ENCODE assay signal across 1 fruit fly cellular context in the genomic region with DNA sequence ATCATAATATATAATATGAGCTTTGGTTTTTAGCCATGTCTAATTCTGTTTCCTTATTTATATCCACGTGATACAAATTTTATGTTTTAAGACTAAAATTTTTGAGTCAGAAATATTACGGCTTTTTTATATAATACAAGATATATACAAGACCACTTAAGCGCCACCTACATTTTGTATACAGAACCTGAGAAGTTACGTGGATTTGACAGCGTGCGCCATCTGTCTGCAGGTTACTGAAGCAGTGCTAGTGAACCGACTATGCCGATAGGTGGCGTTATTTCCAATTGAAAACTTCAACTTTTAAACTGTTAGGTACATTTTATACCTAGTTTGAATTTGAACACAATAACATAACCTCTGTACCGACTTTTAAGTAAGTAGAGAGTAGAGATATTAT.
TF ChIP-seq lines count a peak whose summit lies in the region.

No protein-coding gene starts in this region.

TF ChIP-seq in whole organism, embryonic, 481 proteins besides CTCF, POLR2A, EP300 and RAD21 (continued from another document and continues in another):
- TF ChIP-seq sd (tag; optimal IDR thresholded peaks at IDR 0.05; lab: Kevin White, UChicago): no peak
- no peak for TF ChIP-seq bowl (GFP tag; IDR thresholded peaks at IDR 0.05; lab: Robert Waterston, UW)
- TF ChIP-seq CG30403 (GFP tag; optimal IDR thresholded peaks at IDR 0.05; lab: Kevin White, UChicago): peak; percentile 80
- no peak for TF ChIP-seq Dref (GFP tag; IDR thresholded peaks at IDR 0.05; lab: Robert Waterston, UW)
- TF ChIP-seq CG7372 (GFP tag; IDR thresholded peaks at IDR 0.05; lab: Robert Waterston, UW): peak; percentile 62; the same call in 1 of the 2 replicates
- peak in 1 of 3 experiments; percentile 26 for TF ChIP-seq lola (GFP tag; optimal IDR thresholded peaks at IDR 0.05; lab: Kevin White, UChicago)
- peak; percentile 85 for TF ChIP-seq CG9932 (GFP tag; IDR thresholded peaks at IDR 0.05; lab: Robert Waterston, UW)
- peak; percentile 61 for TF ChIP-seq trem (tag; optimal IDR thresholded peaks at IDR 0.05; lab: Kevin White, UChicago)
- peak; percentile 61 for TF ChIP-seq pita (GFP tag; optimal IDR thresholded peaks at IDR 0.05; lab: Kevin White, UChicago)
- TF ChIP-seq croc (GFP tag; conservative IDR thresholded peaks at IDR 0.05; lab: Robert Waterston, UW): peak; percentile 34; the same call in 1 of the 3 replicates
- peak in 1 of 2 experiments; percentile 63 for TF ChIP-seq Hr51 (GFP tag; optimal IDR thresholded peaks at IDR 0.05; lab: Kevin White, UChicago)
- TF ChIP-seq Drgx (GFP tag; IDR thresholded peaks at IDR 0.05; lab: Robert Waterston, UW): no peak
- peak; percentile 74 for TF ChIP-seq CG4820 (GFP tag; optimal IDR thresholded peaks at IDR 0.05; lab: Kevin White, UChicago)
- TF ChIP-seq CG17568 (GFP tag; optimal IDR thresholded peaks at IDR 0.05; lab: Kevin White, UChicago): no peak
- peak; percentile 34 for TF ChIP-seq fu2 (GFP tag; optimal IDR thresholded peaks at IDR 0.05; lab: Kevin White, UChicago)
- TF ChIP-seq CG31365 (tag; optimal IDR thresholded peaks at IDR 0.05; lab: Kevin White, UChicago): peak; percentile 45
- TF ChIP-seq CG14667 (GFP tag; IDR thresholded peaks at IDR 0.05; lab: Robert Waterston, UW): peak; percentile 61
- peak; percentile 61 for TF ChIP-seq CG3847 (GFP tag; IDR thresholded peaks at IDR 0.05; lab: Robert Waterston, UW)
- no peak for TF ChIP-seq CG8359 (GFP tag; optimal IDR thresholded peaks at IDR 0.05; lab: Kevin White, UChicago; ENCODE audit: borderline replicate concordance)
- peak; percentile 32; the same call in 1 of the 2 replicates for TF ChIP-seq ssp (GFP tag; IDR thresholded peaks at IDR 0.05; lab: Robert Waterston, UW)
- peak; percentile 81 for TF ChIP-seq zen (tag; optimal IDR thresholded peaks at IDR 0.05; lab: Kevin White, UChicago)
- no peak; the same call in 2 of the 3 replicates for TF ChIP-seq H15 (GFP tag; IDR thresholded peaks at IDR 0.05; lab: Robert Waterston, UW)
- TF ChIP-seq lab (GFP tag; optimal IDR thresholded peaks at IDR 0.05; lab: Kevin White, UChicago): peak; percentile 34
- TF ChIP-seq wek (GFP tag; optimal IDR thresholded peaks at IDR 0.05; lab: Kevin White, UChicago): no peak
- peak; percentile 43 for TF ChIP-seq CHES-1-like (GFP tag; optimal IDR thresholded peaks at IDR 0.05; lab: Kevin White, UChicago)
- TF ChIP-seq Sry-δ (GFP tag; optimal IDR thresholded peaks at IDR 0.05; lab: Kevin White, UChicago): peak; percentile 33
- TF ChIP-seq seq (GFP tag; IDR thresholded peaks at IDR 0.05; lab: Robert Waterston, UW): 0 out of 2 replicates have a peak, but pooled peaks have one; percentile 19
- peak; percentile 70 for TF ChIP-seq Hmr (GFP tag; optimal IDR thresholded peaks at IDR 0.05; lab: Kevin White, UChicago)
- no peak for TF ChIP-seq hkb (optimal IDR thresholded peaks at IDR 0.05; lab: Kevin White, UChicago)
- peak; percentile 55; the same call in 1 of the 2 replicates for TF ChIP-seq hkb (GFP tag; IDR thresholded peaks at IDR 0.05; lab: Robert Waterston, UW)
- TF ChIP-seq CG16863 (GFP tag; optimal IDR thresholded peaks at IDR 0.05; lab: Kevin White, UChicago): peak; percentile 72
- TF ChIP-seq twi (tag; optimal IDR thresholded peaks at IDR 0.05; lab: Kevin White, UChicago): peak; percentile 59
- peak; percentile 59; the same call in 1 of the 3 replicates for TF ChIP-seq CG7357 (GFP tag; IDR thresholded peaks at IDR 0.05; lab: Robert Waterston, UW)
- no peak for TF ChIP-seq CG7745 (tag; optimal IDR thresholded peaks at IDR 0.05; lab: Kevin White, UChicago)
- TF ChIP-seq CG2116 (GFP tag; optimal IDR thresholded peaks at IDR 0.05; lab: Kevin White, UChicago): no peak
- TF ChIP-seq wdn (GFP tag; IDR thresholded peaks at IDR 0.05; lab: Robert Waterston, UW): no peak
- TF ChIP-seq Rx (GFP tag; IDR thresholded peaks at IDR 0.05; lab: Robert Waterston, UW): 0 out of 2 replicates have a peak, but pooled peaks have one; percentile 12
- TF ChIP-seq h (optimal IDR thresholded peaks at IDR 0.05; lab: Kevin White, UChicago): no peak
- TF ChIP-seq zen2 (GFP tag; IDR thresholded peaks at IDR 0.05; lab: Robert Waterston, UW; ENCODE audit: partially characterized antibody): no peak
- no peak for TF ChIP-seq D19B (GFP tag; optimal IDR thresholded peaks at IDR 0.05; lab: Kevin White, UChicago)
- TF ChIP-seq CG12104 (GFP tag; optimal IDR thresholded peaks at IDR 0.05; lab: Kevin White, UChicago): no peak
- no peak for TF ChIP-seq danr (GFP tag; IDR thresholded peaks at IDR 0.05; lab: Robert Waterston, UW)
- TF ChIP-seq CG2202 (tag; optimal IDR thresholded peaks at IDR 0.05; lab: Kevin White, UChicago): no peak
- TF ChIP-seq Mes4 (GFP tag; optimal IDR thresholded peaks at IDR 0.05; lab: Kevin White, UChicago): peak; percentile 62
- TF ChIP-seq CG4707 (GFP tag; optimal IDR thresholded peaks at IDR 0.05; lab: Kevin White, UChicago): peak; percentile 36
- TF ChIP-seq CG2129 (GFP tag; IDR thresholded peaks at IDR 0.05; lab: Robert Waterston, UW; ENCODE audit: partially characterized antibody): no peak
- peak in 1 of 3 experiments; percentile 16 for TF ChIP-seq Stat92E (GFP tag; optimal IDR thresholded peaks at IDR 0.05; lab: Kevin White, UChicago)
- no peak; the same call in 1 of the 2 replicates for TF ChIP-seq CG6689 (GFP tag; IDR thresholded peaks at IDR 0.05; lab: Robert Waterston, UW)
- peak; percentile 97 for TF ChIP-seq Med (GFP tag; lab: Kevin White, UChicago)
- TF ChIP-seq CG18599 (GFP tag; optimal IDR thresholded peaks at IDR 0.05; lab: Kevin White, UChicago): no peak
- TF ChIP-seq Hr39 (optimal IDR thresholded peaks at IDR 0.05; lab: Kevin White, UChicago): no peak
- no peak for TF ChIP-seq Max (GFP tag; optimal IDR thresholded peaks at IDR 0.05; lab: Kevin White, UChicago)
- peak; percentile 49; the same call in 1 of the 3 replicates for TF ChIP-seq otp (GFP tag; IDR thresholded peaks at IDR 0.05; lab: Robert Waterston, UW)
- TF ChIP-seq CG7987 (GFP tag; optimal IDR thresholded peaks at IDR 0.05; lab: Kevin White, UChicago): peak; percentile 74
- peak; percentile 59 for TF ChIP-seq caup (GFP tag; optimal IDR thresholded peaks at IDR 0.05; lab: Kevin White, UChicago; ENCODE audit: severe bottlenecking)
- peak; percentile 68 for TF ChIP-seq tgo (GFP tag; IDR thresholded peaks at IDR 0.05; lab: Robert Waterston, UW)
- TF ChIP-seq CG11085 (GFP tag; IDR thresholded peaks at IDR 0.05; lab: Robert Waterston, UW): peak; percentile 78
- no peak for TF ChIP-seq sim (GFP tag; IDR thresholded peaks at IDR 0.05; lab: Robert Waterston, UW)
- TF ChIP-seq Sox100B (GFP tag; optimal IDR thresholded peaks at IDR 0.05; lab: Kevin White, UChicago): no peak
- no peak for TF ChIP-seq CG17612 (GFP tag; IDR thresholded peaks at IDR 0.05; lab: Robert Waterston, UW)
- peak; percentile 55; the same call in 1 of the 2 replicates for TF ChIP-seq aop (GFP tag; IDR thresholded peaks at IDR 0.05; lab: Robert Waterston, UW)
- peak; percentile 5 for TF ChIP-seq CG10565 (GFP tag; optimal IDR thresholded peaks at IDR 0.05; lab: Kevin White, UChicago)
- TF ChIP-seq sug (tag; optimal IDR thresholded peaks at IDR 0.05; lab: Kevin White, UChicago): peak; percentile 59
- peak; percentile 83 for TF ChIP-seq CG9817 (tag; optimal IDR thresholded peaks at IDR 0.05; lab: Kevin White, UChicago)
- 0 out of 2 replicates have a peak, but pooled peaks have one; percentile 18 for TF ChIP-seq CG4730 (GFP tag; IDR thresholded peaks at IDR 0.05; lab: Robert Waterston, UW)
- TF ChIP-seq Deaf1 (tag; optimal IDR thresholded peaks at IDR 0.05; lab: Kevin White, UChicago): peak; percentile 21
- TF ChIP-seq inv (GFP tag; IDR thresholded peaks at IDR 0.05; lab: Robert Waterston, UW; ENCODE audit: partially characterized antibody): no peak
- peak; percentile 19 for TF ChIP-seq p53 (GFP tag; optimal IDR thresholded peaks at IDR 0.05; lab: Kevin White, UChicago)
- peak; percentile 57 for TF ChIP-seq CG14710 (tag; optimal IDR thresholded peaks at IDR 0.05; lab: Kevin White, UChicago)
- TF ChIP-seq Ets65A (GFP tag; lab: Kevin White, UChicago): peak; percentile 97
- TF ChIP-seq Dip2 (GFP tag; IDR thresholded peaks at IDR 0.05; lab: Robert Waterston, UW): peak; percentile 91
- TF ChIP-seq CG13424 (tag; optimal IDR thresholded peaks at IDR 0.05; lab: Kevin White, UChicago): peak; percentile 68
- peak; percentile 54 for TF ChIP-seq Fer3 (tag; optimal IDR thresholded peaks at IDR 0.05; lab: Kevin White, UChicago)
- TF ChIP-seq pnt (GFP tag; optimal IDR thresholded peaks at IDR 0.05; lab: Kevin White, UChicago): peak; percentile 70
- TF ChIP-seq CG11695 (GFP tag; IDR thresholded peaks at IDR 0.05; lab: Robert Waterston, UW): no peak
- TF ChIP-seq CG2712 (tag; optimal IDR thresholded peaks at IDR 0.05; lab: Kevin White, UChicago): peak; percentile 79
- no peak for TF ChIP-seq scrt (GFP tag; optimal IDR thresholded peaks at IDR 0.05; lab: Kevin White, UChicago)
- no peak for TF ChIP-seq CG18011 (GFP tag; optimal IDR thresholded peaks at IDR 0.05; lab: Kevin White, UChicago)
- peak; percentile 83 for TF ChIP-seq CG11247 (GFP tag; IDR thresholded peaks at IDR 0.05; lab: Robert Waterston, UW)
- peak; percentile 35; the same call in 1 of the 3 replicates for TF ChIP-seq Opbp (GFP tag; IDR thresholded peaks at IDR 0.05; lab: Robert Waterston, UW; ENCODE audit: partially characterized antibody)
- TF ChIP-seq ara (GFP tag; IDR thresholded peaks at IDR 0.05; lab: Robert Waterston, UW): no peak
- TF ChIP-seq oc (tag; optimal IDR thresholded peaks at IDR 0.05; lab: Kevin White, UChicago): peak; percentile 25
- TF ChIP-seq pzg (GFP tag; optimal IDR thresholded peaks at IDR 0.05; lab: Kevin White, UChicago): peak; percentile 5
- peak; percentile 39; the same call in 1 of the 2 replicates for TF ChIP-seq peb (GFP tag; IDR thresholded peaks at IDR 0.05; lab: Robert Waterston, UW)
- peak; percentile 39 for TF ChIP-seq Dp (GFP tag; optimal IDR thresholded peaks at IDR 0.05; lab: Kevin White, UChicago)
- no peak for TF ChIP-seq CG6765 (GFP tag; optimal IDR thresholded peaks at IDR 0.05; lab: Kevin White, UChicago)
- peak; percentile 92 for TF ChIP-seq Xbp1 (GFP tag; optimal IDR thresholded peaks at IDR 0.05; lab: Kevin White, UChicago)
- TF ChIP-seq Tbp (GFP tag; optimal IDR thresholded peaks at IDR 0.05; lab: Kevin White, UChicago): no peak
- TF ChIP-seq CG7556 (GFP tag; optimal IDR thresholded peaks at IDR 0.05; lab: Kevin White, UChicago): peak; percentile 19
- TF ChIP-seq Sry-β (GFP tag; optimal IDR thresholded peaks at IDR 0.05; lab: Kevin White, UChicago): no peak
- TF ChIP-seq CG12769 (tag; optimal IDR thresholded peaks at IDR 0.05; lab: Kevin White, UChicago): peak; percentile 56
- TF ChIP-seq chinmo (GFP tag; IDR thresholded peaks at IDR 0.05; lab: Robert Waterston, UW; ENCODE audit: partially characterized antibody): no peak
- peak; percentile 73 for TF ChIP-seq CG13123 (GFP tag; optimal IDR thresholded peaks at IDR 0.05; lab: Kevin White, UChicago)
- no peak for TF ChIP-seq CG7271 (tag; optimal IDR thresholded peaks at IDR 0.05; lab: Kevin White, UChicago)
- TF ChIP-seq row (GFP tag; IDR thresholded peaks at IDR 0.05; lab: Robert Waterston, UW): peak; percentile 64
- TF ChIP-seq CG9437 (GFP tag; optimal IDR thresholded peaks at IDR 0.05; lab: Kevin White, UChicago): no peak
- TF ChIP-seq CG16815 (GFP tag; optimal IDR thresholded peaks at IDR 0.05; lab: Kevin White, UChicago): peak; percentile 45
- no peak for TF ChIP-seq dati (GFP tag; IDR thresholded peaks at IDR 0.05; lab: Robert Waterston, UW)
- peak; percentile 66 for TF ChIP-seq Side (GFP tag; optimal IDR thresholded peaks at IDR 0.05; lab: Kevin White, UChicago)
- peak; percentile 93 for TF ChIP-seq CG2199 (GFP tag; IDR thresholded peaks at IDR 0.05; lab: Robert Waterston, UW)
- peak; percentile 21 for TF ChIP-seq CG8388 (GFP tag; optimal IDR thresholded peaks at IDR 0.05; lab: Kevin White, UChicago)
- TF ChIP-seq CG15479 (GFP tag; optimal IDR thresholded peaks at IDR 0.05; lab: Kevin White, UChicago): no peak
- TF ChIP-seq CG12744 (GFP tag; optimal IDR thresholded peaks at IDR 0.05; lab: Kevin White, UChicago): peak; percentile 61
- peak; percentile 69 for TF ChIP-seq CG10366 (GFP tag; IDR thresholded peaks at IDR 0.05; lab: Robert Waterston, UW)
- TF ChIP-seq CG6654 (GFP tag; optimal IDR thresholded peaks at IDR 0.05; lab: Kevin White, UChicago): peak; percentile 63
- TF ChIP-seq ftz-f1 (GFP tag; optimal IDR thresholded peaks at IDR 0.05; lab: Kevin White, UChicago): peak; percentile 31
- TF ChIP-seq Kr (GFP tag; optimal IDR thresholded peaks at IDR 0.05; lab: Kevin White, UChicago): no peak
- TF ChIP-seq CG11093 (GFP tag; IDR thresholded peaks at IDR 0.05; lab: Robert Waterston, UW): no peak
- peak; percentile 56 for TF ChIP-seq jumu (GFP tag; optimal IDR thresholded peaks at IDR 0.05; lab: Kevin White, UChicago)
- no peak for TF ChIP-seq org-1 (GFP tag; optimal IDR thresholded peaks at IDR 0.05; lab: Kevin White, UChicago)
- no peak for TF ChIP-seq dan (GFP tag; IDR thresholded peaks at IDR 0.05; lab: Robert Waterston, UW)
- peak; percentile 54 to 91 for TF ChIP-seq chif (GFP tag; optimal IDR thresholded peaks at IDR 0.05; lab: Kevin White, UChicago)
- no peak for TF ChIP-seq zf30C (GFP tag; optimal IDR thresholded peaks at IDR 0.05; lab: Kevin White, UChicago)
- TF ChIP-seq D (optimal IDR thresholded peaks at IDR 0.05; lab: Kevin White, UChicago): no peak
- peak; percentile 4 for TF ChIP-seq D (GFP tag; optimal IDR thresholded peaks at IDR 0.05; lab: Kevin White, UChicago)
- TF ChIP-seq CG11696 (GFP tag; IDR thresholded peaks at IDR 0.05; lab: Robert Waterston, UW): no peak
- TF ChIP-seq chm (GFP tag; IDR thresholded peaks at IDR 0.05; lab: Robert Waterston, UW): no peak; the same call in 1 of the 2 replicates
- TF ChIP-seq CG18262 (tag; optimal IDR thresholded peaks at IDR 0.05; lab: Kevin White, UChicago): peak; percentile 57
- peak; percentile 8 for TF ChIP-seq jing (GFP tag; optimal IDR thresholded peaks at IDR 0.05; lab: Kevin White, UChicago)
- peak; percentile 76 for TF ChIP-seq bigmax (GFP tag; optimal IDR thresholded peaks at IDR 0.05; lab: Kevin White, UChicago)
- TF ChIP-seq stc (GFP tag; IDR thresholded peaks at IDR 0.05; lab: Robert Waterston, UW): peak; percentile 24; the same call in 1 of the 2 replicates
- TF ChIP-seq CG10274 (GFP tag; optimal IDR thresholded peaks at IDR 0.05; lab: Kevin White, UChicago): no peak
- TF ChIP-seq CG3163 (GFP tag; optimal IDR thresholded peaks at IDR 0.05; lab: Kevin White, UChicago): peak; percentile 57
- peak in 1 of 2 experiments; percentile 12 for TF ChIP-seq Hr78 (GFP tag; optimal IDR thresholded peaks at IDR 0.05; lab: Kevin White, UChicago)
- no peak for TF ChIP-seq pan (optimal IDR thresholded peaks at IDR 0.05; lab: Kevin White, UChicago)
- peak in 1 of 2 experiments; percentile 68 for TF ChIP-seq pan (GFP tag; optimal IDR thresholded peaks at IDR 0.05 in 1 of 2, IDR thresholded peaks at IDR 0.05 in 1 of 2)
